Fruit fly (Drosophila melanogaster) whole organism, embryonic: ENCODE results near the gene Drsl2.
A peak's percentile ranks its signal among the peaks of the same experiment; 100 is the strongest.

ENCODE experiments used
- Asciz ChIP-seq: fragments of 200-800 bp; sonication (Bioruptor generic); optimal IDR thresholded peaks from 2 replicates; lab custom pipeline; 2017; ENCODE audit warnings: missing biosample characterization, mild to moderate bottlenecking, missing genetic modification characterization, missing genetic modification reagents
- Atf6 ChIP-seq: fragments of 200-800 bp; sonication (Bioruptor generic); IDR thresholded peaks from 2 replicates; pipeline ENCODE4 v1.3.6; 2022; ENCODE audit warnings: missing biosample characterization, missing genetic modification characterization
- CG10209 ChIP-seq: fragments of 200-800 bp; sonication (Bioruptor generic); optimal IDR thresholded peaks from 3 replicates; lab custom pipeline; 2017; ENCODE audit warnings: missing biosample characterization, mild to moderate bottlenecking, missing genetic modification characterization, missing genetic modification reagents
- CG10654 ChIP-seq: fragments of 200-800 bp; sonication (Bioruptor generic); optimal IDR thresholded peaks from 2 replicates; lab custom pipeline; 2016; ENCODE audit warnings: missing biosample characterization, missing genetic modification characterization
- CG17385 ChIP-seq: fragments of 200-800 bp; sonication (Bioruptor generic); optimal IDR thresholded peaks from 3 replicates; lab custom pipeline; 2018; ENCODE audit warnings: missing biosample characterization, mild to moderate bottlenecking, missing genetic modification characterization
- CG18764 ChIP-seq: fragments of 200-800 bp; sonication (Bioruptor generic); optimal IDR thresholded peaks from 3 replicates; lab custom pipeline; 2016; ENCODE audit warnings: missing biosample characterization, missing genetic modification characterization
- CG31224 ChIP-seq: fragments of 200-800 bp; sonication (Bioruptor generic); IDR thresholded peaks from 2 replicates; pipeline ENCODE4 v1.3.6; 2022; ENCODE audit warnings: missing biosample characterization, missing genetic modification characterization
- CG31388 ChIP-seq: fragments of 200-800 bp; sonication (Bioruptor generic); optimal IDR thresholded peaks from 2 replicates; lab custom pipeline; 2016; ENCODE audit warnings: missing biosample characterization, missing genetic modification characterization
- CG3281 ChIP-seq: fragments of 200-800 bp; sonication (Bioruptor generic); optimal IDR thresholded peaks from 3 replicates; lab custom pipeline; 2017; ENCODE audit warnings: missing biosample characterization, mild to moderate bottlenecking, missing genetic modification characterization
- CG34422 ChIP-seq: fragments of 200-800 bp; sonication (Bioruptor generic); IDR thresholded peaks from 3 replicates; pipeline ENCODE4 v1.3.6; 2022; ENCODE audit warnings: missing biosample characterization, missing genetic modification characterization
- CG4617 ChIP-seq: fragments of 200-800 bp; sonication (Bioruptor generic); optimal IDR thresholded peaks from 3 replicates; lab custom pipeline; 2016; ENCODE audit warnings: missing biosample characterization, missing genetic modification characterization, borderline replicate concordance
- CG6175 ChIP-seq: fragments of 200-800 bp; sonication (Bioruptor generic); IDR thresholded peaks from 3 replicates; pipeline ENCODE4 v1.3.6; 2022; ENCODE audit warnings: missing biosample characterization, missing genetic modification characterization
- CG6254 ChIP-seq: fragments of 200-800 bp; sonication (Bioruptor generic); optimal IDR thresholded peaks from 3 replicates; lab custom pipeline; 2017; ENCODE audit warnings: mild to moderate bottlenecking, missing biosample characterization, missing genetic modification reagents, missing genetic modification characterization
- CG6813 ChIP-seq: fragments of 200-800 bp; sonication (Bioruptor generic); optimal IDR thresholded peaks from 2 replicates; lab custom pipeline; 2017; ENCODE audit warnings: missing biosample characterization, missing genetic modification characterization, mild to moderate bottlenecking, moderate library complexity, missing genetic modification reagents
- CG7271 ChIP-seq: fragments of 200-800 bp; sonication (Bioruptor generic); optimal IDR thresholded peaks from 2 replicates; lab custom pipeline; 2018; ENCODE audit warnings: missing biosample characterization, mild to moderate bottlenecking, missing genetic modification characterization, moderate library complexity
- CG7745 ChIP-seq: fragments of 200-800 bp; sonication (Bioruptor generic); optimal IDR thresholded peaks from 2 replicates; lab custom pipeline; 2018; ENCODE audit warnings: missing biosample characterization, mild to moderate bottlenecking, missing genetic modification characterization, moderate library complexity
- CG7839 ChIP-seq: fragments of 200-800 bp; sonication (Bioruptor generic); optimal IDR thresholded peaks from 3 replicates; lab custom pipeline; 2018; ENCODE audit warnings: missing biosample characterization, mild to moderate bottlenecking, missing genetic modification characterization, moderate library complexity
- CG7987 ChIP-seq: fragments of 200-800 bp; sonication (Bioruptor generic); optimal IDR thresholded peaks from 2 replicates; lab custom pipeline; 2018; ENCODE audit warnings: missing biosample characterization, mild to moderate bottlenecking, missing genetic modification characterization, moderate library complexity
- CG8359 ChIP-seq: fragments of 200-800 bp; sonication (Bioruptor generic); optimal IDR thresholded peaks from 2 replicates; lab custom pipeline; 2017; ENCODE audit warnings: missing biosample characterization, mild to moderate bottlenecking, missing genetic modification characterization, borderline replicate concordance
- CG8388 ChIP-seq: fragments of 200-800 bp; sonication (Bioruptor generic); optimal IDR thresholded peaks from 2 replicates; lab custom pipeline; 2019; ENCODE audit warnings: missing biosample characterization, mild to moderate bottlenecking, missing genetic modification characterization, moderate library complexity
- CG9609 ChIP-seq: fragments of 200-800 bp; sonication (Bioruptor generic); optimal IDR thresholded peaks from 3 replicates; lab custom pipeline; 2016; ENCODE audit warnings: missing biosample characterization, missing genetic modification characterization
- CTCF ChIP-seq: fragments of 200-800 bp; sonication (Bioruptor generic); optimal IDR thresholded peaks from 2 replicates; lab custom pipeline; 2017; ENCODE audit warnings: missing biosample characterization, mild to moderate bottlenecking, missing genetic modification characterization, moderate library complexity
- Dp ChIP-seq: fragments of 200-800 bp; sonication (Bioruptor generic); optimal IDR thresholded peaks from 2 replicates; lab custom pipeline; 2018; ENCODE audit warnings: missing biosample characterization, mild to moderate bottlenecking, missing genetic modification characterization, moderate library complexity
- E2f1 ChIP-seq: fragments of 200-800 bp; sonication (Bioruptor generic); IDR thresholded peaks from 2 replicates; pipeline ENCODE4 v1.3.6; 2022; ENCODE audit warnings: missing biosample characterization, missing genetic modification characterization
- Fer1 ChIP-seq: fragments of 200-800 bp; sonication (Bioruptor generic); optimal IDR thresholded peaks from 2 replicates; lab custom pipeline; 2017; ENCODE audit warnings: missing biosample characterization, mild to moderate bottlenecking, missing genetic modification characterization
- HLH54F ChIP-seq: fragments of 200-800 bp; sonication (Bioruptor generic); optimal IDR thresholded peaks from 3 replicates; lab custom pipeline; 2016; ENCODE audit warnings: missing biosample characterization, missing genetic modification characterization
- Hey ChIP-seq: fragments of 200-800 bp; sonication (Bioruptor generic); optimal IDR thresholded peaks from 3 replicates; lab custom pipeline; 2018; ENCODE audit warnings: missing biosample characterization, mild to moderate bottlenecking, missing genetic modification characterization
- Lpt ChIP-seq: fragments of >200 bp; optimal IDR thresholded peaks from 2 replicates; lab custom pipeline; 2018; ENCODE audit warnings: missing biosample characterization, missing genetic modification characterization
- MTF-1 ChIP-seq: fragments of 200-800 bp; sonication (Bioruptor generic); optimal IDR thresholded peaks from 2 replicates; lab custom pipeline; 2018; ENCODE audit warnings: missing biosample characterization, mild to moderate bottlenecking, missing genetic modification characterization, borderline replicate concordance
- NK7.1 ChIP-seq: fragments of 200-800 bp; sonication (Bioruptor generic); optimal IDR thresholded peaks from 3 replicates; lab custom pipeline; 2016; ENCODE audit warnings: missing biosample characterization, missing genetic modification characterization
- Vsx1 ChIP-seq: fragments of 200-800 bp; sonication (Bioruptor generic); optimal IDR thresholded peaks from 2 replicates; lab custom pipeline; 2017; ENCODE audit warnings: missing biosample characterization, mild to moderate bottlenecking, missing genetic modification characterization, missing genetic modification reagents
- bab2 ChIP-seq: fragments of 200-800 bp; sonication (Bioruptor generic); optimal IDR thresholded peaks from 2 replicates; lab custom pipeline; 2016; ENCODE audit warnings: missing biosample characterization, missing genetic modification characterization
- bowl ChIP-seq: fragments of 200-800 bp; sonication (Bioruptor generic); IDR thresholded peaks from 2 replicates; pipeline ENCODE4 v1.3.6; 2022; ENCODE audit warnings: missing biosample characterization, missing genetic modification characterization
- cad ChIP-seq: fragments of >200 bp; optimal IDR thresholded peaks from 2 replicates; lab custom pipeline; 2017; ENCODE audit warnings: missing biosample characterization, missing genetic modification characterization
- chn ChIP-seq: fragments of 200-800 bp; sonication (Bioruptor generic); optimal IDR thresholded peaks from 2 replicates; lab custom pipeline; 2016; ENCODE audit warnings: missing biosample characterization, missing genetic modification characterization
- fd102C ChIP-seq: fragments of 200-800 bp; sonication (Bioruptor generic); optimal IDR thresholded peaks from 2 replicates; lab custom pipeline; 2018; ENCODE audit warnings: missing biosample characterization, mild to moderate bottlenecking, missing genetic modification characterization, moderate library complexity
- fd3F ChIP-seq: fragments of 200-800 bp; sonication (Bioruptor generic); optimal IDR thresholded peaks from 2 replicates; lab custom pipeline; 2018; ENCODE audit warnings: missing biosample characterization, mild to moderate bottlenecking, missing genetic modification characterization, moderate library complexity
- gce ChIP-seq: fragments of 200-800 bp; sonication (Bioruptor generic); IDR thresholded peaks from 3 replicates; pipeline ENCODE4 v1.3.6; 2022; ENCODE audit warnings: missing biosample characterization, missing genetic modification characterization
- ind ChIP-seq: fragments of 200-800 bp; sonication (Bioruptor generic); optimal IDR thresholded peaks from 3 replicates; lab custom pipeline; 2016; ENCODE audit warnings: missing biosample characterization, missing genetic modification characterization
- kni ChIP-seq: fragments of 200-800 bp; sonication (Bioruptor generic); optimal IDR thresholded peaks from 3 replicates; lab custom pipeline; 2017; ENCODE audit warnings: mild to moderate bottlenecking, missing biosample characterization, missing genetic modification reagents, missing genetic modification characterization
- phol ChIP-seq: fragments of 200-800 bp; sonication (Bioruptor generic); optimal IDR thresholded peaks from 3 replicates; lab custom pipeline; 2018; ENCODE audit warnings: missing biosample characterization, mild to moderate bottlenecking, missing genetic modification characterization, moderate library complexity
- pita ChIP-seq: fragments of 200-800 bp; sonication (Bioruptor generic); optimal IDR thresholded peaks from 2 replicates; lab custom pipeline; 2017; ENCODE audit warnings: missing biosample characterization, mild to moderate bottlenecking, missing genetic modification characterization
- ro ChIP-seq: fragments of 200-800 bp; sonication (Bioruptor generic); IDR thresholded peaks from 2 replicates; pipeline ENCODE4 v1.3.6; 2022; ENCODE audit warnings: missing biosample characterization, missing genetic modification characterization
- run ChIP-seq: fragments of 200-800 bp; sonication (Bioruptor generic); optimal IDR thresholded peaks from 3 replicates; lab custom pipeline; 2018; ENCODE audit warnings: missing biosample characterization, mild to moderate bottlenecking, missing genetic modification characterization
- sna ChIP-seq: fragments of 200-800 bp; sonication (Bioruptor generic); IDR thresholded peaks from 2 replicates; pipeline ENCODE4 v1.3.6; 2022; ENCODE audit warnings: missing biosample characterization, missing genetic modification characterization; ENCODE audit not compliant: partially characterized antibody
- sob ChIP-seq: fragments of 200-800 bp; sonication (Bioruptor generic); IDR thresholded peaks from 2 replicates; pipeline ENCODE4 v1.3.6; 2022; ENCODE audit warnings: missing biosample characterization, missing genetic modification characterization
- tio ChIP-seq: fragments of 200-800 bp; sonication (Bioruptor generic); optimal IDR thresholded peaks from 2 replicates; lab custom pipeline; 2017; ENCODE audit warnings: missing biosample characterization, missing genetic modification characterization, inconsistent platforms
- vnd ChIP-seq: fragments of 200-800 bp; sonication (Bioruptor generic); IDR thresholded peaks from 3 replicates; pipeline ENCODE4 v1.3.6; 2022; ENCODE audit warnings: missing biosample characterization, missing genetic modification characterization; ENCODE audit not compliant: partially characterized antibody
- zen2 ChIP-seq: fragments of 200-800 bp; sonication (Bioruptor generic); IDR thresholded peaks from 3 replicates; pipeline ENCODE4 v1.3.6; 2022; ENCODE audit warnings: missing biosample characterization, missing genetic modification characterization; ENCODE audit not compliant: partially characterized antibody
- zfh1 ChIP-seq: fragments of 200-800 bp; sonication (Bioruptor generic); IDR thresholded peaks from 3 replicates; pipeline ENCODE4 v1.3.6; 2022; ENCODE audit warnings: missing biosample characterization, missing genetic modification characterization

Drsl2 gene

dm6 chr3L:3300345-3300744, 13.8 kb upstream of the Drsl2 start (continued):
- TF ChIP-seq pita (no peak), CG6175 (0 out of 3 replicates have a peak, but pooled peaks have one; percentile 26), chn (peak; percentile 15), CG10654 (peak; percentile 49), Vsx1 (GFP tag; lab: Kevin White, UChicago) (peak; percentile 23), fd3F (GFP tag; lab: Kevin White, UChicago) (peak; percentile 23), CG8388 (GFP tag; lab: Kevin White, UChicago) (peak; percentile 63), sob (GFP tag; lab: Robert Waterston, UW) (peak; percentile 72), Dp (GFP tag; lab: Kevin White, UChicago) (no peak), Asciz (GFP tag; lab: Kevin White, UChicago) (peak; percentile 67), CG8359 (GFP tag; lab: Kevin White, UChicago) (peak; percentile 18), CG6813 (GFP tag; lab: Kevin White, UChicago) (peak; percentile 12), CG31388 (no peak), CG6254 (GFP tag; lab: Kevin White, UChicago) (peak; percentile 49), CG18764 (GFP tag; lab: Kevin White, UChicago) (peak; percentile 40), E2f1 (GFP tag; lab: Robert Waterston, UW) (no peak), zfh1 (GFP tag; lab: Robert Waterston, UW) (peak; percentile 68; the same call in 2 of the 3 replicates), CG7839 (tag; lab: Kevin White, UChicago) (peak; percentile 59), phol (peak; percentile 70), Fer1 (GFP tag; lab: Kevin White, UChicago) (no peak), Hey (tag; lab: Kevin White, UChicago) (no peak), CG9609 (no peak), ro (GFP tag; lab: Robert Waterston, UW) (peak; percentile 45; the same call in 1 of the 2 replicates), sna (GFP tag; lab: Robert Waterston, UW) (no peak), bowl (no peak)

dm6 chr3L:3301171-3301738, 12.9 kb upstream of the Drsl2 start:
- TF ChIP-seq CG10209 (GFP tag; lab: Kevin White, UChicago) = peak; percentile 92
- TF ChIP-seq E2f1 (GFP tag; lab: Robert Waterston, UW) = peak; percentile 90
- TF ChIP-seq Lpt = no peak
- TF ChIP-seq Vsx1 (GFP tag; lab: Kevin White, UChicago) = peak; percentile 72
- TF ChIP-seq fd102C (GFP tag; lab: Kevin White, UChicago) = peak; percentile 38
- TF ChIP-seq zen2 (GFP tag; lab: Robert Waterston, UW) = no peak
- peak; percentile 82 for TF ChIP-seq ro (GFP tag; lab: Robert Waterston, UW)
- TF ChIP-seq CG17385 (GFP tag; lab: Kevin White, UChicago) = peak; percentile 91
- peak; percentile 90 for TF ChIP-seq run
- no peak for TF ChIP-seq vnd (GFP tag; lab: Robert Waterston, UW)
- TF ChIP-seq cad (GFP tag; lab: Kevin White, UChicago) = no peak
- TF ChIP-seq CG7745 (tag; lab: Kevin White, UChicago) = peak; percentile 42
- peak; percentile 90 for TF ChIP-seq NK7.1 (GFP tag; lab: Kevin White, UChicago)
- TF ChIP-seq kni = peak; percentile 85
- peak; percentile 76 for TF ChIP-seq CG7987 (GFP tag; lab: Kevin White, UChicago)
- TF ChIP-seq CG31224 = peak; percentile 77
- peak; percentile 91 for TF ChIP-seq ind (GFP tag; lab: Kevin White, UChicago)
- peak; percentile 92 for TF ChIP-seq CG3281 (GFP tag; lab: Kevin White, UChicago)
- TF ChIP-seq gce = peak; percentile 85
- TF ChIP-seq CG34422 (GFP tag; lab: Robert Waterston, UW) = peak; percentile 90
- TF ChIP-seq bab2 (GFP tag; lab: Kevin White, UChicago) = peak; percentile 90
- TF ChIP-seq HLH54F (GFP tag; lab: Kevin White, UChicago) = peak; percentile 84
- TF ChIP-seq tio (GFP tag; lab: Kevin White, UChicago) = peak; percentile 88
- TF ChIP-seq CG7271 = peak; percentile 62
- TF ChIP-seq CTCF (GFP tag; lab: Kevin White, UChicago) = peak; percentile 60
- TF ChIP-seq Atf6 (GFP tag; lab: Robert Waterston, UW) = peak; percentile 94
- peak; percentile 69 for TF ChIP-seq CG4617 (GFP tag; lab: Kevin White, UChicago)
- TF ChIP-seq MTF-1 = peak; percentile 74
